Fruit fly (Drosophila melanogaster): Measurements from ENCODE around the gene GATAe.

dm6 chr3R:15984483-15985118, 24.3 kb upstream of the GATAe start:
- no peak for TF ChIP-seq ttk (optimal IDR thresholded peaks at IDR 0.05)
- TF ChIP-seq insv (optimal IDR thresholded peaks at IDR 0.05): no peak
- TF ChIP-seq psq (optimal IDR thresholded peaks at IDR 0.05): no peak
- no peak for TF ChIP-seq Myc (optimal IDR thresholded peaks at IDR 0.05)

Data from Kc167 (cell line).